Worm (Caenorhabditis elegans) whole organism, mixed stage, embryonic: ENCODE measurements around the gene math-44.
"Not testable (repeated sequence)": the region's sequence is repeated elsewhere in the genome, so short reads cannot be mapped to it uniquely, and the experiment has no call there.

Experiments
- M03D4.4 ChIP-seq: sonication (generic microtip); optimal IDR thresholded peaks from 2 replicates; lab custom pipeline; 2017; ENCODE audit warnings: mild to moderate bottlenecking, missing genetic modification characterization, missing compliant biosample characterization
- bed-3 ChIP-seq: fragments of 200-800 bp; sonication (Bioruptor generic); optimal IDR thresholded peaks from 3 replicates; lab custom pipeline; 2018; ENCODE audit warnings: mild to moderate bottlenecking, missing genetic modification characterization, moderate library complexity, missing compliant biosample characterization
- elt-3 ChIP-seq: fragments of 150-350 bp; optimal IDR thresholded peaks from 2 replicates; lab custom pipeline; 2014; ENCODE audit warnings: missing biosample characterization, missing genetic modification characterization
- flh-1 ChIP-seq: fragments of 200-800 bp; sonication (Bioruptor generic); optimal IDR thresholded peaks from 2 replicates; lab custom pipeline; 2018; ENCODE audit warnings: mild to moderate bottlenecking, missing genetic modification characterization, moderate library complexity, missing compliant biosample characterization
- lin-13 ChIP-seq: fragments of 150-350 bp; optimal IDR thresholded peaks from 2 replicates; lab custom pipeline; 2014; ENCODE audit warnings: missing biosample characterization, missing genetic modification characterization
- lin-32 ChIP-seq: fragments of 200-800 bp; sonication (Bioruptor generic); optimal IDR thresholded peaks from 2 replicates; lab custom pipeline; 2018; ENCODE audit warnings: mild to moderate bottlenecking, missing genetic modification characterization, missing compliant biosample characterization

DNA sequence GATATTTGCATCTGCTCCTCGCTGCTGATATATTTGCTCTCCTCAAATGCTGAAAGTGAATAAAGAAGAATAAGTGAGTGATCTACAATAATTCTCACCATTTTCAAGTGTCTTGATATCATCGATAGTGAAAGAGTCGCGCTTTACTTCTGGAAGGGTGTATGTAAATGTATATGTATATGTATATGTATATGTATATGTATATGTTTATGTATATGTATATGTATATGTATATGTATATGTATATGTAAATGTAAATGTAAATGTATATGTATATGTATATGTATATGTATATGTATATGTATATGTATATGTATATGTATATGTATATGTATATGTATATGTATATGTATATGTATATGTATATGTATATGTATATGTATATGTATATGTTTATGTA is 11.6 kb downstream of the math-44 start, which contains the start of gene ceh-84:
- TF ChIP-seq elt-3; lin-13 (tag; lab: Kevin White, UChicago); flh-1 (GFP tag; lab: Kevin White, UChicago); lin-32 (GFP tag; lab: Kevin White, UChicago); bed-3 (GFP tag; lab: Kevin White, UChicago); M03D4.4 (tag; lab: Kevin White, UChicago): not testable (repeated sequence)
